Fruit fly (Drosophila melanogaster): ENCODE measurements around the gene Kmn2.

DNA sequence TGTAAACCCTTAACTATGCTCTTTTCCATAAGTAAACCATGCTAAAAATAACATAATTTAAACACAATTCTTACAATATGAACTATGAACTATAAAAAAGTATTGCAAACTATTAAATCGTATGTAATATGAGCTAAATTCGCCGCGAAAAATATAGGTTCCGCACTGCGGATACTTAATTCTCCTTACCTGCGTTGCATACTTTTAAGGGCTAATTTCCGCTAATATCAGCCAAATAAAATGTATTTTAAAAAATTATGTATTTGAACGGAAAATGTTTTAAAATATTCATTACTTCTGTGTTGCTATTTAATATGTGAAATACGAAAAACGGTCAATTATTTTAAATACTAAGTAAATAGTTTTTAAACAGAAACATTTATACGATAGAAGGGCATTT is 33.8 kb downstream of the Kmn2 start, which contains the start of gene dsx:
- TF ChIP-seq pan (optimal IDR thresholded peaks at IDR 0.05), result no peak
- TF ChIP-seq usp (GFP tag; optimal IDR thresholded peaks at IDR 0.05), result no peak
